Worm (Caenorhabditis elegans) whole organism, L4 larva: ENCODE measurements around the gene msp-76.
A peak's percentile ranks its signal among the peaks of the same experiment; 100 is the strongest.

ENCODE experiments used
- R02D3.7 ChIP-seq: fragments of 150-350 bp; sonication (generic microtip); optimal IDR thresholded peaks from 3 replicates; lab custom pipeline; 2014; ENCODE audit warnings: missing biosample characterization, missing genetic modification characterization
- Y105C5A.15 ChIP-seq: fragments of 200-800 bp; sonication (Bioruptor generic); IDR thresholded peaks from 2 replicates; pipeline ENCODE4 v1.3.6; 2022; ENCODE audit warnings: missing genetic modification characterization, missing compliant biosample characterization
- ZK337.2 ChIP-seq: fragments of 200-800 bp; sonication (Bioruptor generic); IDR thresholded peaks from 2 replicates; pipeline ENCODE4 v1.3.6; 2022; ENCODE audit warnings: missing genetic modification reagents, missing genetic modification characterization, missing compliant biosample characterization
- ama-1 ChIP-seq: fragments of 150-350 bp; optimal IDR thresholded peaks from 2 replicates; lab custom pipeline; 2014; ENCODE audit warnings: inconsistent platforms, mixed read lengths
- dmd-9 ChIP-seq: fragments of 200-800 bp; sonication (Bioruptor generic); IDR thresholded peaks from 2 replicates; pipeline ENCODE4 v1.3.6; 2022; ENCODE audit warnings: missing genetic modification reagents, missing genetic modification characterization, missing compliant biosample characterization
- dve-1 ChIP-seq: sonication (generic microtip); optimal IDR thresholded peaks from 2 replicates; lab custom pipeline; 2017; ENCODE audit warnings: antibody characterized with exemption, mild to moderate bottlenecking, missing genetic modification characterization, missing compliant biosample characterization; ENCODE audit not compliant: insufficient read depth
- egl-27 ChIP-seq: sonication (generic microtip); optimal IDR thresholded peaks from 3 replicates; lab custom pipeline; 2017; ENCODE audit warnings: missing biosample characterization, missing genetic modification reagents, missing genetic modification characterization
- hlh-11 ChIP-seq: fragments of 200-800 bp; sonication (Bioruptor generic); optimal IDR thresholded peaks from 2 replicates; lab custom pipeline; 2018; ENCODE audit warnings: mild to moderate bottlenecking, missing genetic modification characterization, missing compliant biosample characterization
- lin-15B ChIP-seq: fragments of 150-350 bp; sonication (generic microtip); optimal IDR thresholded peaks from 3 replicates; lab custom pipeline; 2014; ENCODE audit warnings: missing biosample characterization, missing genetic modification characterization
- lin-39 ChIP-seq: fragments of 150-350 bp; optimal IDR thresholded peaks from 2 replicates; lab custom pipeline; 2014; ENCODE audit warnings: missing biosample characterization, missing genetic modification reagents, missing genetic modification characterization
- pqm-1 ChIP-seq: sonication (generic microtip); optimal IDR thresholded peaks from 2 replicates; lab custom pipeline; 2017; ENCODE audit warnings: missing biosample characterization, missing genetic modification characterization
- unc-62 ChIP-seq, 3 experiments: fragments of 150-350 bp in 1 of 3; sonication (generic microtip); optimal IDR thresholded peaks in 2 of 3; peaks in 1 of 3; 1 replicate in 1 of 3; 2 replicates in 2 of 3; lab custom pipeline; 2014 to 2017; ENCODE audit warnings: missing biosample characterization in 3 of 3, missing genetic modification characterization in 3 of 3, missing genetic modification reagents in 3 of 3, missing genotype in 1 of 3

DNA sequence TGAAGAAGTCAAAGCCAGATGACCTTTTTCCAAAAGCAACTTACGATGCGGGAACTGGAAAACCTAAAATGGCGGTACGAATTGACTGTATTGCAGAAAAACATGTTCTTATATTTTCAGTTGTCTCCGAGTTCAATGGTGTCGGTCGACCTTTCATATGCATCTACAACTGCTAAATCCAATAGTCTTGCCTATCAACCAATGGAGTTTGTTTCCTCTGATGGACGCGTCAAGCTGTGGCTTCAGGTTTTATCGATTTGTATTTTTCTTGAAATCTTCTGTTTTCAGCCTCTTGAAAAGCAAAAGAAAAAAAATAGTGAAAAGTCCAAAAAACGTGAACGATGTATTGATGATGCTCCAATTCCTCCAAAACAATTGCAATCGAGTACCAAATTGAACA, 25.4 kb downstream of the msp-76 start:
- TF ChIP-seq dmd-9 (GFP tag; lab: Robert Waterston, UW), result no peak
- TF ChIP-seq R02D3.7 (tag; lab: Kevin White, UChicago), result no peak
- TF ChIP-seq dve-1 (tag; lab: Kevin White, UChicago), result no peak
- no peak for TF ChIP-seq lin-39
- no peak for TF ChIP-seq hlh-11 (tag; lab: Kevin White, UChicago)
- TF ChIP-seq pqm-1 (tag; lab: Kevin White, UChicago), result no peak
- no peak for TF ChIP-seq ama-1 (lab: Kevin White, UChicago)
- TF ChIP-seq Y105C5A.15 (GFP tag; lab: Robert Waterston, UW), result no peak
- TF ChIP-seq egl-27 (tag; lab: Kevin White, UChicago), result no peak
- TF ChIP-seq lin-15B, result no peak
- peak in 1 of 2 experiments; percentile 94 for TF ChIP-seq unc-62 (GFP tag; optimal IDR thresholded peaks at IDR 0.05 in 1 of 2; lab: Kevin White, UChicago)
- no peak for TF ChIP-seq unc-62 (tag; optimal IDR thresholded peaks at IDR 0.05; lab: Kevin White, UChicago)
- TF ChIP-seq ZK337.2 (GFP tag; lab: Robert Waterston, UW), result no peak
